Worm (Caenorhabditis elegans) whole organism, young adult: ENCODE results near the gene F40A3.3.

Experiments
- C17E4.6 ChIP-seq: fragments of 200-800 bp; sonication (Bioruptor generic); IDR thresholded peaks from 2 replicates; pipeline ENCODE4 v1.3.6; 2022; ENCODE audit warnings: missing genetic modification reagents, missing genetic modification characterization, missing compliant biosample characterization
- ama-1 ChIP-seq, 3 experiments: fragments of 150-350 bp in 1 of 3; sonication (generic microtip) in 2 of 3; optimal IDR thresholded peaks; 2 replicates each; lab custom pipeline; 2014 to 2018; ENCODE audit warnings: missing biosample characterization in 2 of 3, missing genetic modification characterization in 2 of 3, missing genetic modification reagents in 2 of 3
- lin-26 ChIP-seq: fragments of 200-800 bp; sonication (Bioruptor generic); IDR thresholded peaks from 2 replicates; pipeline ENCODE4 v1.3.6; 2022; ENCODE audit warnings: missing genetic modification reagents, missing genetic modification characterization, missing compliant biosample characterization
- somi-1 ChIP-seq: fragments of 200-800 bp; sonication (Bioruptor generic); optimal IDR thresholded peaks from 2 replicates; lab custom pipeline; 2018; ENCODE audit warnings: mild to moderate bottlenecking, missing genetic modification characterization, missing compliant biosample characterization
- ztf-28 ChIP-seq: fragments of 200-800 bp; sonication (Bioruptor generic); IDR thresholded peaks from 2 replicates; pipeline ENCODE4 v1.3.6; 2022; ENCODE audit warnings: missing genetic modification reagents, missing genetic modification characterization, missing compliant biosample characterization

DNA sequence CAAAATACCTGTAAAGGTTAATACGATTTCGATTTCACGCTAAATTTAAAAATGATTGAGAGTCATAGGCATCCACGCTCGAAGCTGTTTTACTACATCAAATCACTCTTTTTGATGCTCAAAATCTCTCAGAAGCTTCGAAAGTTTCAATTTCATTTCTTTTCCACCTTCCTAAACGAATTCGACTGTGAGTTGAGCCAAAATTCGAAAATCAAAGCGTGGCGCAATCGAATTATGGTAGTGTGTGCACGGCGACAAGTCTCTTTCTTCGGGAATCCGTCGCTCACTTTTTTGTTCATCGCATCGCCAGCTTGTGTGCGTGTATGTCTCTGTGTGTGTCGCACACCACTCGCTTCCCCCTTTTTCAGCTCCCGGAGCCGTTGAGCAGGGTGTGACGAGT, 4.3 kb upstream of the F40A3.3 start:
- no peak for TF ChIP-seq ztf-28 (GFP tag; lab: Robert Waterston, UW)
- TF ChIP-seq lin-26 (GFP tag; lab: Robert Waterston, UW), result no peak
- no peak for TF ChIP-seq C17E4.6 (GFP tag; lab: Robert Waterston, UW)
- no peak for TF ChIP-seq somi-1 (GFP tag; lab: Kevin White, UChicago)
- TF ChIP-seq ama-1 (optimal IDR thresholded peaks at IDR 0.05; lab: Kevin White, UChicago), result no peak
- TF ChIP-seq ama-1 (GFP tag; optimal IDR thresholded peaks at IDR 0.05; lab: Kevin White, UChicago), result no peak
